Worm (Caenorhabditis elegans) whole organism, young adult: ENCODE measurements around the gene Y49G5A.1.

Experiments used
- B0035.1 ChIP-seq: sonication (generic microtip); optimal IDR thresholded peaks from 2 replicates; lab custom pipeline; 2016; ENCODE audit warnings: missing genetic modification characterization, mild to moderate bottlenecking, missing compliant biosample characterization, missing genotype, missing genetic modification reagents
- F37B4.10 ChIP-seq: fragments of 200-800 bp; sonication (Bioruptor generic); IDR thresholded peaks from 2 replicates; pipeline ENCODE4 v1.3.6; 2022; ENCODE audit warnings: missing genetic modification characterization, missing compliant biosample characterization
- ama-1 ChIP-seq, 3 experiments: fragments of 150-350 bp in 1 of 3; sonication (generic microtip) in 2 of 3; optimal IDR thresholded peaks; 2 replicates each; lab custom pipeline; 2014 to 2018; ENCODE audit warnings: missing biosample characterization in 2 of 3, missing genetic modification characterization in 2 of 3, missing genetic modification reagents in 2 of 3
- aptf-2 ChIP-seq: fragments of 200-800 bp; sonication (Bioruptor generic); conservative IDR thresholded peaks from 2 replicates; pipeline ENCODE4 v1.3.6; 2022; ENCODE audit warnings: missing genetic modification reagents, missing genetic modification characterization, missing compliant biosample characterization
- bed-1 ChIP-seq: fragments of 200-800 bp; sonication (Bioruptor generic); IDR thresholded peaks from 2 replicates; pipeline ENCODE4 v1.3.6; 2022; ENCODE audit warnings: missing genetic modification reagents, missing genetic modification characterization, missing compliant biosample characterization
- ets-4 ChIP-seq: fragments of 200-800 bp; sonication (Bioruptor generic); optimal IDR thresholded peaks from 2 replicates; lab custom pipeline; 2018; ENCODE audit warnings: mild to moderate bottlenecking, missing genetic modification characterization, missing compliant biosample characterization
- madf-8 ChIP-seq: fragments of 200-800 bp; sonication (Bioruptor generic); conservative IDR thresholded peaks from 2 replicates; pipeline ENCODE4 v1.3.6; 2022; ENCODE audit warnings: missing genetic modification reagents, missing genetic modification characterization, missing compliant biosample characterization
- pha-4 ChIP-seq: fragments of 150-350 bp; sonication (generic microtip); optimal IDR thresholded peaks from 2 replicates; lab custom pipeline; 2014; ENCODE audit warnings: missing biosample characterization, missing genetic modification reagents, missing genetic modification characterization
- snpc-3.4 ChIP-seq: sonication (generic microtip); optimal IDR thresholded peaks from 2 replicates; lab custom pipeline; 2017; ENCODE audit warnings: missing genetic modification characterization, mild to moderate bottlenecking, missing compliant biosample characterization, antibody characterized with exemption, moderate library complexity, missing genotype, missing genetic modification reagents
- snpc-4 ChIP-seq, 5 experiments: fragments of 150-350 bp in 1 of 5; sonication (generic microtip) in 4 of 5; optimal IDR thresholded peaks; 2 replicates each; lab custom pipeline; 2014 to 2018; ENCODE audit warnings: missing genetic modification characterization in 5 of 5, missing biosample characterization in 3 of 5, antibody characterized with exemption in 2 of 5, mild to moderate bottlenecking in 2 of 5, missing compliant biosample characterization in 2 of 5, missing genotype in 2 of 5, moderate library complexity in 2 of 5, missing genetic modification reagents in 1 of 5
- tbp1 ChIP-seq: fragments of 200-800 bp; sonication (Bioruptor generic); optimal IDR thresholded peaks from 2 replicates; lab custom pipeline; 2018; ENCODE audit warnings: mild to moderate bottlenecking, missing genetic modification characterization, missing compliant biosample characterization
- zim-3 ChIP-seq: sonication (generic microtip); optimal IDR thresholded peaks from 2 replicates; lab custom pipeline; 2017; ENCODE audit warnings: mild to moderate bottlenecking, missing genetic modification characterization, moderate library complexity, missing compliant biosample characterization

- TF ChIP-seq snpc-4 (GFP tag; optimal IDR thresholded peaks at IDR 0.05; lab: Kevin White, UChicago) (no peak), snpc-4 (tag; optimal IDR thresholded peaks at IDR 0.05; lab: Kevin White, UChicago) (no peak), tbp1 (GFP tag; lab: Kevin White, UChicago) (no peak), aptf-2 (GFP tag; lab: Robert Waterston, UW) (no peak), madf-8 (no peak), ama-1 (optimal IDR thresholded peaks at IDR 0.05; lab: Kevin White, UChicago) (no peak), ama-1 (GFP tag; optimal IDR thresholded peaks at IDR 0.05; lab: Kevin White, UChicago) (no peak), zim-3 (tag; lab: Kevin White, UChicago) (no peak), B0035.1 (tag; lab: Kevin White, UChicago) (no peak), pha-4 (tag; lab: Kevin White, UChicago) (no peak), ets-4 (GFP tag; lab: Kevin White, UChicago) (no peak), F37B4.10 (no peak), snpc-3.4 (tag; lab: Kevin White, UChicago) (no peak), bed-1 (no peak)
Measured at ce11 chrV:5297740-5298139, 10.6 kb upstream of the Y49G5A.1 start.
